Fruit fly (Drosophila melanogaster) ovary, adult (tissue): ENCODE results near the gene CG2887.

ENCODE experiments used
- CG17801 ChIP-seq: fragments of 200-800 bp; optimal IDR thresholded peaks from 2 replicates; lab custom pipeline; 2019; ENCODE audit warnings: missing biosample characterization, mild to moderate bottlenecking, missing genetic modification characterization, moderate library complexity; ENCODE audit not compliant: partially characterized antibody

The CG2887 gene

dm6 chrX:10463056-10463710, 15.1 kb downstream of the CG2887 start:
- no peak for TF ChIP-seq CG17801 (GFP tag; lab: Kevin White, UChicago)

dm6 chrX:10461938-10462337, 16.4 kb downstream of the CG2887 start:
- no peak for TF ChIP-seq CG17801 (GFP tag; lab: Kevin White, UChicago)

- TF ChIP-seq CG17801 (GFP tag; lab: Kevin White, UChicago) = peak; percentile 73
These were observed 17.7 kb downstream of the CG2887 start, which contains the start of gene Neb-cGP for dm6 chrX:10460506-10461114. Neb-cGP (plus strand) TSS chrX:10460736.

dm6 chrX:10459576-10459975, 18.7 kb downstream of the CG2887 start, which contains the start of gene Or9a:
Or9a (minus strand) TSS chrX:10459676.
- TF ChIP-seq CG17801 (GFP tag; lab: Kevin White, UChicago) = no peak

dm6 chrX:10454795-10455194, 23.5 kb downstream of the CG2887 start, which contains the start of gene CG32683:
CG32683 (minus strand) TSS chrX:10454895.
- no peak for TF ChIP-seq CG17801 (GFP tag; lab: Kevin White, UChicago)

dm6 chrX:10432712-10433111, 45.6 kb downstream of the CG2887 start, which contains the start of gene CG12640:
CG12640 (minus strand) TSS chrX:10432812.
- no peak for TF ChIP-seq CG17801 (GFP tag; lab: Kevin White, UChicago)
